Worm (Caenorhabditis elegans) whole organism, young adult: Measurements from ENCODE around the gene fubl-2.

Experiments
- F52B5.7 ChIP-seq: sonication (generic microtip); optimal IDR thresholded peaks from 2 replicates; lab custom pipeline; 2016; ENCODE audit warnings: mild to moderate bottlenecking, missing genetic modification characterization, missing compliant biosample characterization
- dox-1 ChIP-seq: fragments of 200-800 bp; sonication (Bioruptor generic); IDR thresholded peaks from 2 replicates; pipeline ENCODE4 v1.3.6; 2022; ENCODE audit warnings: missing genetic modification reagents, missing genetic modification characterization, missing compliant biosample characterization
- dpl-1 ChIP-seq: fragments of 150-350 bp; optimal IDR thresholded peaks from 2 replicates; lab custom pipeline; 2014; ENCODE audit warnings: missing biosample characterization, missing genetic modification reagents, missing genetic modification characterization
- mcd-1 ChIP-seq: fragments of 200-800 bp; sonication (Bioruptor generic); IDR thresholded peaks from 2 replicates; pipeline ENCODE4 v1.3.6; 2022; ENCODE audit warnings: missing genetic modification reagents, missing genetic modification characterization, missing compliant biosample characterization
- rcor-1 ChIP-seq: fragments of 200-800 bp; sonication (Bioruptor generic); IDR thresholded peaks from 2 replicates; pipeline ENCODE4 v1.3.6; 2022; ENCODE audit warnings: missing genetic modification reagents, missing genetic modification characterization, missing compliant biosample characterization
- sea-2 ChIP-seq: fragments of 200-800 bp; sonication (Bioruptor generic); IDR thresholded peaks from 2 replicates; pipeline ENCODE4 v1.3.6; 2022; ENCODE audit warnings: missing genetic modification characterization, missing compliant biosample characterization
- snpc-4 ChIP-seq, 5 experiments: fragments of 150-350 bp in 1 of 5; sonication (generic microtip) in 4 of 5; optimal IDR thresholded peaks; 2 replicates each; lab custom pipeline; 2014 to 2018; ENCODE audit warnings: missing genetic modification characterization in 5 of 5, missing biosample characterization in 3 of 5, antibody characterized with exemption in 2 of 5, mild to moderate bottlenecking in 2 of 5, missing compliant biosample characterization in 2 of 5, missing genotype in 2 of 5, moderate library complexity in 2 of 5, missing genetic modification reagents in 1 of 5
- tbx-9 ChIP-seq: sonication (generic microtip); optimal IDR thresholded peaks from 2 replicates; lab custom pipeline; 2016; ENCODE audit warnings: borderline replicate concordance, missing genetic modification characterization, inconsistent platforms, missing compliant biosample characterization

DNA sequence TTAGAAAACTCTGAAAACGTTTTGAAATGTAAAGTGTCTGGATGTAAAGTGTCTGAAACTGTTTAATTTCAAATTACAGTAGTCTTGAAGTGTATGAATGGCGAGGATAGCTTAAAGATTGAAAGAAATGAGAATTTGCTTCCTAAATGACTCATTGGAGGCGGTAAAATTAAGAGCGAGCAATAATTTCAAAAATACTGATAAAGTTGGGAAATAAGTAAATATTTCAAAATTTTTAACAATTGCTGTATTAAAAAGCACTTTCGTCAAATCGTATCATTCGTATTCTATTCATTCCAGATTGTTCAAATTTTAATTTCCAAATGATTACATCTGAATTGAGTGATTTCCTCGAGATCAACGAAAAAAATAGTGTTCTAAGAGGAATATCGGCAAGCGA lies 36.8 kb upstream of the fubl-2 start, which contains the start of gene B0280.2:
- TF ChIP-seq tbx-9 (tag; lab: Kevin White, UChicago) (no peak), dpl-1 (GFP tag; lab: Kevin White, UChicago) (no peak), sea-2 (GFP tag; lab: Robert Waterston, UW) (no peak), F52B5.7 (no peak), rcor-1 (GFP tag; lab: Robert Waterston, UW) (no peak), dox-1 (GFP tag; lab: Robert Waterston, UW) (no peak), mcd-1 (no peak), snpc-4 (GFP tag; optimal IDR thresholded peaks at IDR 0.05; lab: Kevin White, UChicago) (no peak), snpc-4 (tag; optimal IDR thresholded peaks at IDR 0.05; lab: Kevin White, UChicago) (no peak)
